Fruit fly (Drosophila melanogaster): ENCODE results near the gene ncm.

Gene ncm

dm6 chr2L:18442903-18443608 is 5.7 kb downstream of the ncm start, which contains the start of gene RpS26:
Gene RpS26, minus strand, starts transcription at chr2L:18443277.
- TF ChIP-seq CTCF (optimal IDR thresholded peaks at IDR 0.05) (no peak), CG8478 (optimal IDR thresholded peaks at IDR 0.05) (no peak)

dm6 chr2L:18441220-18441619 is 7.5 kb downstream of the ncm start:
- no peak for TF ChIP-seq CG8478 (optimal IDR thresholded peaks at IDR 0.05)
- TF ChIP-seq CTCF (optimal IDR thresholded peaks at IDR 0.05): peak; percentile 78 to 91

- TF ChIP-seq CTCF (optimal IDR thresholded peaks at IDR 0.05): no peak
- TF ChIP-seq CG8478 (optimal IDR thresholded peaks at IDR 0.05): no peak
Observed at dm6 chr2L:18395274-18395823, 53.4 kb downstream of the ncm start.
